Worm (Caenorhabditis elegans) whole organism, L4 larva: ENCODE results near the gene atg-18.
A peak's percentile ranks its signal among the peaks of the same experiment; 100 is the strongest.

Experiments
- F10B5.3 ChIP-seq: sonication (generic microtip); optimal IDR thresholded peaks from 2 replicates; lab custom pipeline; 2016; ENCODE audit warnings: mild to moderate bottlenecking, missing genetic modification characterization, missing compliant biosample characterization
- F44E2.7 ChIP-seq: fragments of 200-800 bp; sonication (Bioruptor generic); IDR thresholded peaks from 2 replicates; pipeline ENCODE4 v2.1.2; 2022; ENCODE audit warnings: missing genetic modification characterization, missing compliant biosample characterization
- R02D3.7 ChIP-seq: fragments of 150-350 bp; sonication (generic microtip); optimal IDR thresholded peaks from 3 replicates; lab custom pipeline; 2014; ENCODE audit warnings: missing biosample characterization, missing genetic modification characterization
- T20F7.1 ChIP-seq: fragments of 200-800 bp; sonication (Bioruptor generic); optimal IDR thresholded peaks from 2 replicates; lab custom pipeline; 2018; ENCODE audit warnings: mild to moderate bottlenecking, missing genetic modification characterization, missing compliant biosample characterization
- T26A8.4 ChIP-seq: fragments of 200-800 bp; sonication (Bioruptor generic); IDR thresholded peaks from 2 replicates; pipeline ENCODE4 v1.3.6; 2022; ENCODE audit warnings: missing genetic modification characterization, missing compliant biosample characterization
- Y105C5A.15 ChIP-seq: fragments of 200-800 bp; sonication (Bioruptor generic); IDR thresholded peaks from 2 replicates; pipeline ENCODE4 v1.3.6; 2022; ENCODE audit warnings: missing genetic modification characterization, missing compliant biosample characterization
- Y48G9A.11 ChIP-seq: fragments of 200-800 bp; sonication (Bioruptor generic); IDR thresholded peaks from 2 replicates; pipeline ENCODE4 v1.3.6; 2022; ENCODE audit warnings: missing genetic modification reagents, missing genetic modification characterization, missing compliant biosample characterization
- Y75B8A.6 ChIP-seq: fragments of 200-800 bp; sonication (Bioruptor generic); IDR thresholded peaks from 2 replicates; pipeline ENCODE4 v1.3.6; 2022; ENCODE audit warnings: missing genetic modification reagents, missing genetic modification characterization, missing compliant biosample characterization
- ZK546.5 ChIP-seq, 2 experiments: sonication (generic microtip); optimal IDR thresholded peaks; 2 replicates each; lab custom pipeline; 2017; ENCODE audit warnings: missing biosample characterization in 2 of 2, missing genetic modification characterization in 2 of 2
- ama-1 ChIP-seq: fragments of 150-350 bp; optimal IDR thresholded peaks from 2 replicates; lab custom pipeline; 2014; ENCODE audit warnings: inconsistent platforms, mixed read lengths
- attf-4 ChIP-seq: sonication (generic microtip); optimal IDR thresholded peaks from 3 replicates; lab custom pipeline; 2017; ENCODE audit warnings: missing biosample characterization, missing genetic modification characterization
- ceh-20 ChIP-seq: fragments of 200-800 bp; sonication (Bioruptor generic); IDR thresholded peaks from 2 replicates; pipeline ENCODE4 v1.3.6; 2022; ENCODE audit warnings: missing genetic modification reagents, missing genetic modification characterization, missing compliant biosample characterization
- ctbp-1 ChIP-seq: fragments of 200-800 bp; sonication (Bioruptor generic); IDR thresholded peaks from 2 replicates; pipeline ENCODE4 v1.3.6; 2022; ENCODE audit warnings: missing genetic modification reagents, missing genetic modification characterization, missing compliant biosample characterization
- daf-12 ChIP-seq: fragments of 150-350 bp; optimal IDR thresholded peaks from 2 replicates; lab custom pipeline; 2014; ENCODE audit warnings: missing biosample characterization, missing genetic modification reagents, missing genetic modification characterization
- daf-16 ChIP-seq, 3 experiments: sonication (generic microtip); optimal IDR thresholded peaks; 2 replicates each; lab custom pipeline; 2016 to 2017; ENCODE audit warnings: missing genetic modification characterization in 3 of 3, missing genetic modification reagents in 3 of 3, mild to moderate bottlenecking in 2 of 3, missing compliant biosample characterization in 2 of 3, missing biosample characterization in 1 of 3, moderate library complexity in 1 of 3
- dmd-6 ChIP-seq: fragments of 200-800 bp; sonication (Bioruptor generic); IDR thresholded peaks from 2 replicates; pipeline ENCODE4 v1.3.6; 2022; ENCODE audit warnings: missing genetic modification reagents, missing genetic modification characterization, missing compliant biosample characterization
- dmd-9 ChIP-seq: fragments of 200-800 bp; sonication (Bioruptor generic); IDR thresholded peaks from 2 replicates; pipeline ENCODE4 v1.3.6; 2022; ENCODE audit warnings: missing genetic modification reagents, missing genetic modification characterization, missing compliant biosample characterization
- dpl-1 ChIP-seq: fragments of 150-350 bp; optimal IDR thresholded peaks from 2 replicates; lab custom pipeline; 2014; ENCODE audit warnings: missing biosample characterization, missing genetic modification reagents, missing genetic modification characterization
- dve-1 ChIP-seq: sonication (generic microtip); optimal IDR thresholded peaks from 2 replicates; lab custom pipeline; 2017; ENCODE audit warnings: antibody characterized with exemption, mild to moderate bottlenecking, missing genetic modification characterization, missing compliant biosample characterization; ENCODE audit not compliant: insufficient read depth
- egl-27 ChIP-seq: sonication (generic microtip); optimal IDR thresholded peaks from 3 replicates; lab custom pipeline; 2017; ENCODE audit warnings: missing biosample characterization, missing genetic modification reagents, missing genetic modification characterization
- fos-1 ChIP-seq: fragments of 150-350 bp; optimal IDR thresholded peaks from 2 replicates; lab custom pipeline; 2014; ENCODE audit warnings: missing biosample characterization, missing genetic modification characterization
- hlh-11 ChIP-seq: fragments of 200-800 bp; sonication (Bioruptor generic); optimal IDR thresholded peaks from 2 replicates; lab custom pipeline; 2018; ENCODE audit warnings: mild to moderate bottlenecking, missing genetic modification characterization, missing compliant biosample characterization
- hlh-30 ChIP-seq: sonication (generic microtip); optimal IDR thresholded peaks from 2 replicates; lab custom pipeline; 2017; ENCODE audit warnings: antibody characterized with exemption, mild to moderate bottlenecking, missing genetic modification characterization, missing compliant biosample characterization; ENCODE audit not compliant: insufficient read depth
- hmg-1.1 ChIP-seq: fragments of 200-800 bp; sonication (Bioruptor generic); IDR thresholded peaks from 2 replicates; pipeline ENCODE4 v1.3.6; 2022; ENCODE audit warnings: missing genetic modification reagents, missing genetic modification characterization, missing compliant biosample characterization
- jun-1 ChIP-seq: fragments of 150-350 bp; optimal IDR thresholded peaks from 2 replicates; lab custom pipeline; 2014; ENCODE audit warnings: missing biosample characterization, missing genetic modification reagents, missing genetic modification characterization
- lin-13 ChIP-seq: fragments of 150-350 bp; optimal IDR thresholded peaks from 2 replicates; lab custom pipeline; 2014; ENCODE audit warnings: missing biosample characterization, missing genetic modification reagents, missing genetic modification characterization
- lin-29 ChIP-seq: fragments of 200-800 bp; sonication (Bioruptor generic); IDR thresholded peaks from 2 replicates; pipeline ENCODE4 v1.3.6; 2022; ENCODE audit warnings: missing genetic modification reagents, missing genetic modification characterization, missing compliant biosample characterization
- lin-39 ChIP-seq: fragments of 150-350 bp; optimal IDR thresholded peaks from 2 replicates; lab custom pipeline; 2014; ENCODE audit warnings: missing biosample characterization, missing genetic modification reagents, missing genetic modification characterization
- madf-9 ChIP-seq: fragments of 200-800 bp; sonication (Bioruptor generic); conservative IDR thresholded peaks from 2 replicates; pipeline ENCODE4 v1.3.6; 2022; ENCODE audit warnings: missing genetic modification reagents, missing genetic modification characterization, missing compliant biosample characterization
- mdl-1 ChIP-seq, 2 experiments: fragments of 150-350 bp in 1 of 2; sonication (generic microtip) in 1 of 2; optimal IDR thresholded peaks; 2 replicates each; lab custom pipeline; 2014 to 2017; ENCODE audit warnings: missing biosample characterization in 2 of 2, missing genetic modification characterization in 2 of 2
- mes-2 ChIP-seq: sonication (generic microtip); optimal IDR thresholded peaks from 2 replicates; lab custom pipeline; 2016; ENCODE audit warnings: missing genotype, mild to moderate bottlenecking, missing genetic modification characterization, missing compliant biosample characterization; ENCODE audit not compliant: poor library complexity, severe bottlenecking
- mxl-2 ChIP-seq: fragments of 200-800 bp; sonication (Bioruptor generic); conservative IDR thresholded peaks from 2 replicates; pipeline ENCODE4 v1.3.6; 2022; ENCODE audit warnings: missing genetic modification reagents, missing genetic modification characterization, missing compliant biosample characterization
- nhr-10 ChIP-seq: fragments of 150-350 bp; optimal IDR thresholded peaks from 2 replicates; lab custom pipeline; 2014; ENCODE audit warnings: missing biosample characterization, missing genetic modification characterization
- nhr-11 ChIP-seq: fragments of 150-350 bp; optimal IDR thresholded peaks from 2 replicates; lab custom pipeline; 2014; ENCODE audit warnings: missing biosample characterization, missing genetic modification characterization
- nhr-28 ChIP-seq: fragments of 150-350 bp; optimal IDR thresholded peaks from 2 replicates; lab custom pipeline; 2014; ENCODE audit warnings: missing biosample characterization, missing genetic modification characterization
- nhr-41 ChIP-seq: fragments of 200-800 bp; sonication (Bioruptor generic); IDR thresholded peaks from 2 replicates; pipeline ENCODE4 v1.3.6; 2022; ENCODE audit warnings: missing genetic modification reagents, missing genetic modification characterization, missing compliant biosample characterization
- nhr-48 ChIP-seq: sonication (generic microtip); optimal IDR thresholded peaks from 2 replicates; lab custom pipeline; 2016; ENCODE audit warnings: mild to moderate bottlenecking, missing genetic modification characterization, missing compliant biosample characterization
- nhr-76 ChIP-seq: fragments of 150-350 bp; optimal IDR thresholded peaks from 2 replicates; lab custom pipeline; 2014; ENCODE audit warnings: missing biosample characterization, missing genetic modification characterization
- nhr-77 ChIP-seq: fragments of 150-350 bp; optimal IDR thresholded peaks from 2 replicates; lab custom pipeline; 2014; ENCODE audit warnings: missing biosample characterization, missing genetic modification characterization
- pha-4 ChIP-seq, 2 experiments: fragments of 150-350 bp in 1 of 2; fragments of 200-800 bp in 1 of 2; sonication (Bioruptor generic) in 1 of 2; IDR thresholded peaks in 1 of 2; optimal IDR thresholded peaks in 1 of 2; 2 replicates each; pipeline versions ENCODE4 v1.3.6 to Lab custom; 2014 to 2022; ENCODE audit warnings: missing genetic modification characterization in 2 of 2, missing genetic modification reagents in 2 of 2, missing biosample characterization in 1 of 2, missing compliant biosample characterization in 1 of 2
- saeg-2 ChIP-seq: fragments of 200-800 bp; sonication (Bioruptor generic); IDR thresholded peaks from 2 replicates; pipeline ENCODE4 v1.3.6; 2022; ENCODE audit warnings: missing genetic modification reagents, missing genetic modification characterization, missing compliant biosample characterization
- sdz-12 ChIP-seq: fragments of 200-800 bp; sonication (Bioruptor generic); optimal IDR thresholded peaks from 2 replicates; lab custom pipeline; 2018; ENCODE audit warnings: mild to moderate bottlenecking, missing genetic modification characterization, missing compliant biosample characterization
- skn-1 ChIP-seq: fragments of 150-350 bp; optimal IDR thresholded peaks from 2 replicates; lab custom pipeline; 2014; ENCODE audit warnings: missing biosample characterization, missing genetic modification characterization
- spr-1 ChIP-seq: sonication (generic microtip); optimal IDR thresholded peaks from 2 replicates; lab custom pipeline; 2016; ENCODE audit warnings: mild to moderate bottlenecking, missing genetic modification characterization, missing compliant biosample characterization
- spr-3 ChIP-seq: fragments of 200-800 bp; sonication (Bioruptor generic); optimal IDR thresholded peaks from 2 replicates; lab custom pipeline; 2018; ENCODE audit warnings: mild to moderate bottlenecking, missing genetic modification characterization, missing compliant biosample characterization
- unc-39 ChIP-seq: sonication (generic microtip); optimal IDR thresholded peaks from 2 replicates; lab custom pipeline; 2017; ENCODE audit warnings: missing biosample characterization, missing genetic modification characterization
- zip-11 ChIP-seq: fragments of 200-800 bp; sonication (Bioruptor generic); IDR thresholded peaks from 2 replicates; pipeline ENCODE4 v1.3.6; 2022; ENCODE audit warnings: missing genetic modification characterization, missing compliant biosample characterization
- zip-2 ChIP-seq: fragments of 150-350 bp; optimal IDR thresholded peaks from 2 replicates; lab custom pipeline; 2014; ENCODE audit warnings: missing biosample characterization, missing genetic modification characterization
- ztf-7 ChIP-seq: fragments of 150-350 bp; optimal IDR thresholded peaks from 2 replicates; lab custom pipeline; 2014; ENCODE audit warnings: missing biosample characterization, missing genetic modification characterization

atg-18 gene

DNA sequence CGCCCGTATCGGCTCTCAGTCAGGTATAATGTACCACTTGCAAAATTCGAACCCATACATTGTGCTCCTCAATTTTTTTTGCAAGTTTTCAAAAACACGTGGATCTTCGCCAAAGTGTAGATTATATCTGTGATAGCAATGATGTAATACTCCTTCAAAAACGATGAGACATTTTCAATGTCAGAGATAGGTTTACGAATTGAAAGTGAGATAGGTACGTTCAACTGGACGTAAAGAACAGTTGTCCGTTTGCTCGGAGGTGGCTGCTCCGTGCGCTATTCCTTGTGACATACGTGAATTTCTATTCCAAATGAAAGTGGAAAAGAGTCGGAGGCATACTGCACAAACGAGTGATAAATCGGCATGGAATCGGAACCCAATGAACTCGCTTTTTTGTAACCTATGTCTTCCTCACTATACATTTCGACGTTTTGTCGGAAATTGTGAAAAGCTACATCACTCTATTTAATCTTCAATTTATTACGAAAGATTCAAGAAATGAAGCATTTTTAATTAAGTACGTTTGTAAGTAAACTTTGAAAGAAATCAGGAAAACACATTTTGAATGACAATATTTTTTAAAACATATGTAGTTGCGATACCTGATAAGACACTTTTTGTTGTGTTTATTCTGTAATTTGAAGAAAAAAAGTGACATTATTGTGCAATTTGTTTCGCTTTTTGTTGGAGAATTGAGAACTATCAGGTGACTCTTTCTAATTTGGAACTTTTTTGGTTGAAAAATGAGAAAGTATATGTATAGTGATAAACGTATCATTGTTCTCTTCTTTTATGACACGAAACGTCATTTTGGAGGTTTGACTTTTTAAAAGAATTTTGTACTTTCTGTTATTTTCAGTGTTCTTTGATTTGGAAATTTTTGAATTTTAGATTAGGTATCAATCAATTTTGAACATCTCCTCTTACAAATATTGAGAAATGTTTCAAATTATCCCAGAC lies 23.6 kb upstream of the atg-18 start (continued):
- TF ChIP-seq lin-13 (GFP tag; lab: Kevin White, UChicago) (no peak), attf-4 (tag; lab: Kevin White, UChicago) (no peak), lin-29 (GFP tag; lab: Robert Waterston, UW) (no peak), ZK546.5 (tag; optimal IDR thresholded peaks at IDR 0.05; lab: Kevin White, UChicago) (no peak), hlh-11 (peak; percentile 10), nhr-48 (tag; lab: Kevin White, UChicago) (peak; percentile 1), zip-2 (no peak), daf-12 (tag; lab: Kevin White, UChicago) (no peak), madf-9 (GFP tag; lab: Robert Waterston, UW) (no peak), hlh-30 (tag; lab: Kevin White, UChicago) (peak; percentile 14), F10B5.3 (no peak), T26A8.4 (GFP tag; lab: Robert Waterston, UW) (no peak), ceh-20 (GFP tag; lab: Robert Waterston, UW) (no peak), lin-39 (tag; lab: Kevin White, UChicago) (no peak), pha-4 (GFP tag; IDR thresholded peaks at IDR 0.05; lab: Robert Waterston, UW) (no peak), pha-4 (tag; optimal IDR thresholded peaks at IDR 0.05; lab: Kevin White, UChicago) (no peak), hmg-1.1 (GFP tag; lab: Robert Waterston, UW) (no peak), spr-3 (GFP tag; lab: Kevin White, UChicago) (no peak), zip-11 (no peak), ama-1 (lab: Kevin White, UChicago) (no peak), nhr-11 (tag; lab: Kevin White, UChicago) (peak; percentile 38), spr-1 (tag; lab: Kevin White, UChicago) (no peak), Y48G9A.11 (GFP tag; lab: Robert Waterston, UW) (no peak), nhr-76 (peak; percentile 72), ctbp-1 (GFP tag; lab: Robert Waterston, UW) (no peak), nhr-77 (tag; lab: Kevin White, UChicago) (peak; percentile 89), dmd-6 (GFP tag; lab: Robert Waterston, UW) (peak; percentile 79), unc-39 (tag; lab: Kevin White, UChicago) (no peak), daf-16 (GFP tag; optimal IDR thresholded peaks at IDR 0.05; lab: Kevin White, UChicago) (peak in 1 of 2 experiments; percentile 31), daf-16 (tag; optimal IDR thresholded peaks at IDR 0.05; lab: Kevin White, UChicago) (peak; percentile 91), T20F7.1 (GFP tag; lab: Kevin White, UChicago) (peak; percentile 54), F44E2.7 (GFP tag; lab: Robert Waterston, UW) (no peak), dpl-1 (GFP tag; lab: Kevin White, UChicago) (no peak), mdl-1 (tag; optimal IDR thresholded peaks at IDR 0.05; lab: Kevin White, UChicago) (peak in 1 of 2 experiments; percentile 22), nhr-10 (peak; percentile 44), skn-1 (tag; lab: Kevin White, UChicago) (no peak), egl-27 (no peak), dve-1 (tag; lab: Kevin White, UChicago) (peak; percentile 78), ztf-7 (tag; lab: Kevin White, UChicago) (no peak), mxl-2 (GFP tag; lab: Robert Waterston, UW) (no peak), R02D3.7 (tag; lab: Kevin White, UChicago) (no peak), Y75B8A.6 (GFP tag; lab: Robert Waterston, UW) (no peak), sdz-12 (GFP tag; lab: Kevin White, UChicago) (no peak), mes-2 (no peak), dmd-9 (GFP tag; lab: Robert Waterston, UW) (no peak), fos-1 (peak; percentile 67), nhr-41 (GFP tag; lab: Robert Waterston, UW) (no peak), saeg-2 (GFP tag; lab: Robert Waterston, UW) (no peak), nhr-28 (tag; lab: Kevin White, UChicago) (peak; percentile 80), Y105C5A.15 (GFP tag; lab: Robert Waterston, UW) (no peak), jun-1 (tag; lab: Kevin White, UChicago) (no peak)
